Worm (Caenorhabditis elegans) whole organism, young adult: ENCODE measurements around the gene acl-12.

Source experiments
- C17E4.6 ChIP-seq: fragments of 200-800 bp; sonication (Bioruptor generic); IDR thresholded peaks from 2 replicates; pipeline ENCODE4 v1.3.6; 2022; ENCODE audit warnings: missing genetic modification reagents, missing genetic modification characterization, missing compliant biosample characterization
- unc-130 ChIP-seq: sonication (generic microtip); optimal IDR thresholded peaks from 2 replicates; lab custom pipeline; 2016; ENCODE audit warnings: missing genetic modification reagents, missing genetic modification characterization, missing compliant biosample characterization

- TF ChIP-seq C17E4.6 (GFP tag; lab: Robert Waterston, UW) (no peak), unc-130 (no peak)
Measured at ce11 chrX:7464389-7464788, 22.0 kb upstream of the acl-12 start.
